Fruit fly (Drosophila melanogaster): ENCODE results near the gene CG1394.

The CG1394 gene

dm6 chrX:11137566-11138186, 32.8 kb downstream of the CG1394 start, which contains the start of gene CDK2AP1 (continued):
- TF ChIP-seq Vsx1 (GFP tag; optimal IDR thresholded peaks at IDR 0.05) (no peak), her (GFP tag; optimal IDR thresholded peaks at IDR 0.05) (peak; percentile 50), Dll (GFP tag; IDR thresholded peaks at IDR 0.05; ENCODE audit: partially characterized antibody) (peak; percentile 69; the same call in 3 of the 4 replicates), Pdp1 (GFP tag; optimal IDR thresholded peaks at IDR 0.05) (peak; percentile 20 to 46), unc-4 (GFP tag; IDR thresholded peaks at IDR 0.05; ENCODE audit: partially characterized antibody) (peak; percentile 65), sens-2 (GFP tag; IDR thresholded peaks at IDR 0.05) (no peak), Ptx1 (GFP tag; IDR thresholded peaks at IDR 0.05) (peak; percentile 32), nmo (GFP tag; optimal IDR thresholded peaks at IDR 0.05) (peak; percentile 36), dati (GFP tag; IDR thresholded peaks at IDR 0.05) (no peak), CG7839 (tag; optimal IDR thresholded peaks at IDR 0.05) (peak; percentile 26), CG9215 (GFP tag; IDR thresholded peaks at IDR 0.05) (no peak), NfI (GFP tag; optimal IDR thresholded peaks at IDR 0.05) (peak; percentile 12), Dip3 (GFP tag; optimal IDR thresholded peaks at IDR 0.05) (no peak), tll (GFP tag; optimal IDR thresholded peaks at IDR 0.05) (peak in 1 of 2 experiments; percentile 71), CG30020 (tag; optimal IDR thresholded peaks at IDR 0.05) (peak; percentile 94), ftz-f1 (GFP tag; optimal IDR thresholded peaks at IDR 0.05) (no peak), HLH54F (GFP tag; optimal IDR thresholded peaks at IDR 0.05) (peak; percentile 42), CG13287 (GFP tag; IDR thresholded peaks at IDR 0.05; ENCODE audit: partially characterized antibody) (peak; percentile 75), bigmax (GFP tag; optimal IDR thresholded peaks at IDR 0.05) (no peak), CG4328 (GFP tag; optimal IDR thresholded peaks at IDR 0.05) (no peak), CG17829 (tag; optimal IDR thresholded peaks at IDR 0.05) (peak; percentile 32), knrl (GFP tag; IDR thresholded peaks at IDR 0.05; ENCODE audit: partially characterized antibody) (peak; percentile 71), dmrt11E (tag; optimal IDR thresholded peaks at IDR 0.05) (peak; percentile 12), Dfd (GFP tag; optimal IDR thresholded peaks at IDR 0.05) (peak in 1 of 2 experiments; percentile 55), Sry-δ (GFP tag; optimal IDR thresholded peaks at IDR 0.05) (peak; percentile 81), bcd (GFP tag; optimal IDR thresholded peaks at IDR 0.05) (peak; percentile 38), Dp (GFP tag; optimal IDR thresholded peaks at IDR 0.05) (no peak), otp (GFP tag; IDR thresholded peaks at IDR 0.05) (0 out of 3 replicates have a peak, but pooled peaks have one; percentile 18), CG2120 (GFP tag; optimal IDR thresholded peaks at IDR 0.05) (peak; percentile 32), nerfin-1 (tag; optimal IDR thresholded peaks at IDR 0.05) (peak; percentile 10), HmgD (GFP tag; optimal IDR thresholded peaks at IDR 0.05) (peak; percentile 30), dysf (GFP tag; IDR thresholded peaks at IDR 0.05) (peak; percentile 17; the same call in 1 of the 3 replicates), ap (GFP tag; IDR thresholded peaks at IDR 0.05) (no peak), CG12071 (GFP tag; optimal IDR thresholded peaks at IDR 0.05) (no peak), CG18262 (tag; optimal IDR thresholded peaks at IDR 0.05) (peak; percentile 9), twi (tag; optimal IDR thresholded peaks at IDR 0.05) (no peak), slp2 (GFP tag; optimal IDR thresholded peaks at IDR 0.05) (peak; percentile 11), mam (GFP tag; optimal IDR thresholded peaks at IDR 0.05) (peak; percentile 60), Hmr (GFP tag; optimal IDR thresholded peaks at IDR 0.05) (peak; percentile 10), amos (GFP tag; IDR thresholded peaks at IDR 0.05; ENCODE audit: partially characterized antibody) (peak; percentile 80), gfzf (GFP tag; optimal IDR thresholded peaks at IDR 0.05) (peak; percentile 55), Rfx (GFP tag; IDR thresholded peaks at IDR 0.05) (peak; percentile 72), zen (tag; optimal IDR thresholded peaks at IDR 0.05) (peak; percentile 25), lilli (GFP tag; optimal IDR thresholded peaks at IDR 0.05) (peak; percentile 21), ind (GFP tag; optimal IDR thresholded peaks at IDR 0.05) (peak; percentile 18), CG14050 (GFP tag; IDR thresholded peaks at IDR 0.05) (no peak), BEAF-32 (GFP tag; optimal IDR thresholded peaks at IDR 0.05) (peak; percentile 78), CG7963 (GFP tag; IDR thresholded peaks at IDR 0.05; ENCODE audit: partially characterized antibody) (peak; percentile 72)
